Worm (Caenorhabditis elegans): Measurements from ENCODE around the gene C14A11.9.

DNA sequence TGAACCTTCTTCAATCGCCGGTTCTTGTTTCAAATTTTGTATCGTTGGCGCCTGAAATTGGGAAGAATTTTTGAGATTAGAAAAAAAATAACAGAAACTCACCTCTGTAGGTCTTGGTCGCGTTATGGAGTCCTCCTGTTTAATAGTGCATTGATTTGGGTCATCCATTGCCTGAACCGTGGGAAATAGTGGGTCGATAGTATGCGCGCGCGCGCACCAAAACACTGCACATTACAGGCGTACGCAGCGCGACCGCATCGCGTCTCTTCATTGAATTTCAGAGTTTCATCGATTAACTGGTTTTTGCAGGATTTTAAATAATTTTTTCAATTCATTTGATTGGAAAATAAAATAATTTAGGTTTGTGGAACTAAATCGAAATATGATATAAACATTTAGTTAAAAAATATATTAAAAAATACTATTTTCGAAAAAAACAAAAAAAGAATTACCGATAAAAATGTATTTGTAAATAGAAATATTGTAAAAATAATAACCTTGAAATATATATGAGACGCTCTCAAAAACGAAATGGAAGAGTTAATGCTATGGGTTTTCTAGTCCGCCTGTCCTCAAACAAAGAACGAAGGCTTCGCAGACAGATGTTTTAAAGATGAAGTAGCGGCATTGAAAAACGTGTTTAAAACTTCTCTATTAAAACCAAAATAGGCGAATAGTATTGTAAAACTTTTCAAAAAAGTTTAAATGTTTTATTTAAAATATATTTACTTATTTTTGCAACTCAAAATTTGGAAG lies 47.8 kb upstream of the C14A11.9 start, which contains the start of gene tra-4:
- TF ChIP-seq blmp-1 (tag; optimal IDR thresholded peaks at IDR 0.05) (no peak), snpc-4 (tag; optimal IDR thresholded peaks at IDR 0.05) (no peak), nhr-76 (tag; optimal IDR thresholded peaks at IDR 0.05) (no peak), lsy-2 (tag; optimal IDR thresholded peaks at IDR 0.05) (no peak), lin-32 (GFP tag; optimal IDR thresholded peaks at IDR 0.05) (no peak), zip-8 (tag; optimal IDR thresholded peaks at IDR 0.05) (no peak), mep-1 (tag; optimal IDR thresholded peaks at IDR 0.05) (no peak)

Data from whole organism, mixed stage, embryonic.